Worm (Caenorhabditis elegans) whole organism, early embryonic: ENCODE measurements around the gene Y73B6BL.288.

Experiments
- B0310.2 ChIP-seq: sonication (generic microtip); optimal IDR thresholded peaks from 2 replicates; lab custom pipeline; 2016; ENCODE audit warnings: mild to moderate bottlenecking, missing genetic modification characterization, missing compliant biosample characterization
- F13C5.2 ChIP-seq: sonication (generic microtip); optimal IDR thresholded peaks from 2 replicates; lab custom pipeline; 2017; ENCODE audit warnings: mild to moderate bottlenecking, missing genetic modification characterization, inconsistent platforms, missing compliant biosample characterization
- aly-1 ChIP-seq: sonication (generic microtip); optimal IDR thresholded peaks from 2 replicates; lab custom pipeline; 2016; ENCODE audit warnings: missing genetic modification characterization, missing compliant biosample characterization
- ama-1 ChIP-seq: fragments of 150-350 bp; optimal IDR thresholded peaks from 2 replicates; lab custom pipeline; 2014
- ceh-13 ChIP-seq: fragments of 200-800 bp; sonication (Bioruptor generic); optimal IDR thresholded peaks from 2 replicates; lab custom pipeline; 2018; ENCODE audit warnings: mild to moderate bottlenecking, missing genetic modification characterization, missing compliant biosample characterization
- ceh-36 ChIP-seq: sonication (generic microtip); optimal IDR thresholded peaks from 2 replicates; lab custom pipeline; 2016; ENCODE audit warnings: missing genetic modification characterization, inconsistent platforms, missing compliant biosample characterization
- ets-7 ChIP-seq: sonication (generic microtip); optimal IDR thresholded peaks from 2 replicates; lab custom pipeline; 2016; ENCODE audit warnings: missing genotype, missing genetic modification characterization, missing compliant biosample characterization
- flt-1 ChIP-seq: fragments of 200-800 bp; sonication (Bioruptor generic); IDR thresholded peaks from 2 replicates; pipeline ENCODE4 v1.3.6; 2022; ENCODE audit warnings: missing genetic modification characterization, missing compliant biosample characterization
- hmbx-1 ChIP-seq: sonication (generic microtip); optimal IDR thresholded peaks from 2 replicates; lab custom pipeline; 2016; ENCODE audit warnings: mild to moderate bottlenecking, missing genetic modification characterization, missing compliant biosample characterization
- hmg-4 ChIP-seq: fragments of 200-800 bp; sonication (Bioruptor generic); optimal IDR thresholded peaks from 2 replicates; lab custom pipeline; 2018; ENCODE audit warnings: mild to moderate bottlenecking, missing genetic modification characterization, missing compliant biosample characterization
- hnd-1 ChIP-seq: sonication (generic microtip); optimal IDR thresholded peaks from 2 replicates; lab custom pipeline; 2016; ENCODE audit warnings: missing genetic modification characterization, missing compliant biosample characterization
- pes-1 ChIP-seq: fragments of 200-800 bp; sonication (Bioruptor generic); IDR thresholded peaks from 2 replicates; pipeline ENCODE4 v1.3.6; 2022; ENCODE audit warnings: missing genetic modification reagents, missing genetic modification characterization, missing compliant biosample characterization
- scrt-1 ChIP-seq: fragments of 200-800 bp; sonication (Bioruptor generic); IDR thresholded peaks from 2 replicates; pipeline ENCODE4 v1.3.6; 2022; ENCODE audit warnings: missing genetic modification characterization, missing compliant biosample characterization
- sea-1 ChIP-seq: fragments of 200-800 bp; sonication (Bioruptor generic); conservative IDR thresholded peaks from 2 replicates; pipeline ENCODE4 v1.3.6; 2022; ENCODE audit warnings: missing genetic modification characterization, missing compliant biosample characterization
- tbx-11 ChIP-seq: fragments of 200-800 bp; sonication (Bioruptor generic); IDR thresholded peaks from 2 replicates; pipeline ENCODE4 v1.3.6; 2022; ENCODE audit warnings: missing genetic modification characterization, missing compliant biosample characterization
- tbx-37 ChIP-seq: fragments of 200-800 bp; sonication (Bioruptor generic); conservative IDR thresholded peaks from 2 replicates; pipeline ENCODE4 v1.3.6; 2022; ENCODE audit warnings: missing genetic modification reagents, missing genetic modification characterization, missing compliant biosample characterization
- tra-4 ChIP-seq: sonication (generic microtip); optimal IDR thresholded peaks from 2 replicates; lab custom pipeline; 2017; ENCODE audit warnings: missing genetic modification characterization, missing compliant biosample characterization

Y73B6BL.288 gene

ce11 chrIV:6376473-6377115 lies 34.3 kb upstream of the Y73B6BL.288 start, which contains the start of the genes hrpf-2 and bli-6:
TSS of gene hrpf-2 (minus strand) at chrIV:6376523.
TSS of gene bli-6 (plus strand) at chrIV:6377065.
- TF ChIP-seq sea-1 (GFP tag; lab: Robert Waterston, UW) (no peak), F13C5.2 (tag; lab: Kevin White, UChicago) (peak; percentile 55)

- no peak for TF ChIP-seq tbx-11 (GFP tag; lab: Robert Waterston, UW)
- TF ChIP-seq hnd-1: no peak
- no peak for TF ChIP-seq tra-4 (tag; lab: Kevin White, UChicago)
- TF ChIP-seq hmbx-1 (tag; lab: Kevin White, UChicago): no peak
- no peak for TF ChIP-seq ceh-13 (GFP tag; lab: Kevin White, UChicago)
- no peak for TF ChIP-seq ets-7
- TF ChIP-seq B0310.2: no peak
- TF ChIP-seq sea-1 (GFP tag; lab: Robert Waterston, UW): no peak
- no peak for TF ChIP-seq flt-1 (GFP tag; lab: Robert Waterston, UW)
- TF ChIP-seq ceh-36 (tag; lab: Kevin White, UChicago): no peak
- no peak for TF ChIP-seq ama-1 (lab: Kevin White, UChicago)
- no peak for TF ChIP-seq pes-1
These were observed 31.4 kb upstream of the Y73B6BL.288 start for ce11 chrIV:6373721-6374120.

ce11 chrIV:6372993-6373392 lies 30.7 kb upstream of the Y73B6BL.288 start, which contains the start of gene smg-3:
TSS of gene smg-3 (minus strand) at chrIV:6373093.
- no peak for TF ChIP-seq tbx-37 (GFP tag; lab: Robert Waterston, UW)
- no peak for TF ChIP-seq pes-1
- TF ChIP-seq sea-1 (GFP tag; lab: Robert Waterston, UW): no peak
- no peak for TF ChIP-seq tra-4 (tag; lab: Kevin White, UChicago)
- no peak for TF ChIP-seq ceh-36 (tag; lab: Kevin White, UChicago)
- TF ChIP-seq scrt-1: no peak
- TF ChIP-seq B0310.2: no peak
- TF ChIP-seq tbx-11 (GFP tag; lab: Robert Waterston, UW): no peak
- TF ChIP-seq ama-1 (lab: Kevin White, UChicago): no peak
- TF ChIP-seq ets-7: no peak
- TF ChIP-seq aly-1 (tag; lab: Kevin White, UChicago): no peak

- TF ChIP-seq ceh-13 (GFP tag; lab: Kevin White, UChicago) (no peak), ets-7 (no peak), sea-1 (GFP tag; lab: Robert Waterston, UW) (no peak), hmbx-1 (tag; lab: Kevin White, UChicago) (no peak), scrt-1 (no peak), B0310.2 (no peak), F13C5.2 (tag; lab: Kevin White, UChicago) (no peak), aly-1 (tag; lab: Kevin White, UChicago) (no peak), ama-1 (lab: Kevin White, UChicago) (no peak), hnd-1 (no peak), pes-1 (no peak), ceh-36 (tag; lab: Kevin White, UChicago) (no peak), hmg-4 (GFP tag; lab: Kevin White, UChicago) (no peak), tbx-37 (GFP tag; lab: Robert Waterston, UW) (no peak), flt-1 (GFP tag; lab: Robert Waterston, UW) (no peak), tbx-11 (GFP tag; lab: Robert Waterston, UW) (no peak), tra-4 (tag; lab: Kevin White, UChicago) (no peak)
These were observed 29.9 kb upstream of the Y73B6BL.288 start for ce11 chrIV:6372267-6372666.

ce11 chrIV:6369489-6369888 lies 27.2 kb upstream of the Y73B6BL.288 start:
- TF ChIP-seq sea-1 (GFP tag; lab: Robert Waterston, UW) (no peak), tbx-37 (GFP tag; lab: Robert Waterston, UW) (no peak), hmg-4 (GFP tag; lab: Kevin White, UChicago) (no peak), ama-1 (lab: Kevin White, UChicago) (no peak), B0310.2 (no peak), tbx-11 (GFP tag; lab: Robert Waterston, UW) (no peak), aly-1 (tag; lab: Kevin White, UChicago) (no peak), hnd-1 (no peak), flt-1 (GFP tag; lab: Robert Waterston, UW) (no peak)

ce11 chrIV:6366032-6366431 lies 23.7 kb upstream of the Y73B6BL.288 start:
- TF ChIP-seq scrt-1: no peak
- TF ChIP-seq flt-1 (GFP tag; lab: Robert Waterston, UW): no peak
- no peak for TF ChIP-seq aly-1 (tag; lab: Kevin White, UChicago)
- no peak for TF ChIP-seq F13C5.2 (tag; lab: Kevin White, UChicago)
- TF ChIP-seq ceh-36 (tag; lab: Kevin White, UChicago): no peak
- no peak for TF ChIP-seq B0310.2
- TF ChIP-seq pes-1: no peak
- no peak for TF ChIP-seq tbx-11 (GFP tag; lab: Robert Waterston, UW)
- TF ChIP-seq tbx-37 (GFP tag; lab: Robert Waterston, UW): no peak
- TF ChIP-seq hmg-4 (GFP tag; lab: Kevin White, UChicago): no peak
- no peak for TF ChIP-seq tra-4 (tag; lab: Kevin White, UChicago)
- TF ChIP-seq ama-1 (lab: Kevin White, UChicago): no peak
- no peak for TF ChIP-seq ceh-13 (GFP tag; lab: Kevin White, UChicago)
- TF ChIP-seq hnd-1: no peak
- TF ChIP-seq ets-7: no peak
- no peak for TF ChIP-seq hmbx-1 (tag; lab: Kevin White, UChicago)
- no peak for TF ChIP-seq sea-1 (GFP tag; lab: Robert Waterston, UW)

ce11 chrIV:6365045-6365444 lies 22.7 kb upstream of the Y73B6BL.288 start, which contains the start of gene Y73B6BL.270:
TSS of gene Y73B6BL.270 (plus strand) at chrIV:6365345.
- TF ChIP-seq pes-1: no peak
- TF ChIP-seq ceh-13 (GFP tag; lab: Kevin White, UChicago): no peak
- TF ChIP-seq hmbx-1 (tag; lab: Kevin White, UChicago): no peak
- TF ChIP-seq sea-1 (GFP tag; lab: Robert Waterston, UW): no peak
- TF ChIP-seq B0310.2: no peak
- no peak for TF ChIP-seq hnd-1
- TF ChIP-seq tra-4 (tag; lab: Kevin White, UChicago): no peak
- no peak for TF ChIP-seq ceh-36 (tag; lab: Kevin White, UChicago)
